Fruit fly (Drosophila melanogaster): ENCODE results near the gene CG31601.

Gene CG31601

dm6 chr2L:21992833-21993232 is 50.8 kb downstream of the CG31601 start, which contains the start of gene CG2528:
TSS of gene CG2528 (minus strand) at chr2L:21992933.
- TF ChIP-seq Abd-B (GFP tag; optimal IDR thresholded peaks at IDR 0.05) (no peak), dl (GFP tag; optimal IDR thresholded peaks at IDR 0.05; ENCODE audit: insufficient read depth in 1 of 2, partially characterized antibody in 2 of 2) (no peak), woc (GFP tag; optimal IDR thresholded peaks at IDR 0.05) (no peak), Vsx2 (GFP tag; optimal IDR thresholded peaks at IDR 0.05; ENCODE audit: partially characterized antibody) (no peak), foxo (GFP tag; optimal IDR thresholded peaks at IDR 0.05) (no peak), Hnf4 (GFP tag; optimal IDR thresholded peaks at IDR 0.05) (no peak), lola (GFP tag; optimal IDR thresholded peaks at IDR 0.05) (no peak), CG9705 (GFP tag; optimal IDR thresholded peaks at IDR 0.05) (no peak), Dfd (GFP tag; optimal IDR thresholded peaks at IDR 0.05) (no peak), OdsH (GFP tag; optimal IDR thresholded peaks at IDR 0.05) (no peak), tai (GFP tag; optimal IDR thresholded peaks at IDR 0.05) (no peak), N (GFP tag; optimal IDR thresholded peaks at IDR 0.05) (no peak), br (GFP tag; optimal IDR thresholded peaks at IDR 0.05) (no peak)

All from whole organism, wandering third instar larva.